Fruit fly (Drosophila melanogaster) whole organism: ENCODE results near the gene Ugt35E1.

ENCODE experiments used
- CG8478 ChIP-seq: fragments of >200 bp; optimal IDR thresholded peaks from 2 replicates; lab custom pipeline; 2018; ENCODE audit warnings: inconsistent platforms
- Dll ChIP-seq: fragments of >200 bp; optimal IDR thresholded peaks from 2 replicates; lab custom pipeline; 2017
- EcR ChIP-seq, 2 experiments: fragments of >200 bp; optimal IDR thresholded peaks; 2 replicates each; lab custom pipeline; 2017; ENCODE audit warnings: missing biosample characterization in 2 of 2, missing genetic modification characterization in 2 of 2, missing genetic modification reagents in 2 of 2
- pan ChIP-seq: fragments of >200 bp; optimal IDR thresholded peaks from 2 replicates; lab custom pipeline; 2017
- psq ChIP-seq: fragments of >200 bp; optimal IDR thresholded peaks from 2 replicates; lab custom pipeline; 2017
- usp ChIP-seq: fragments of >200 bp; optimal IDR thresholded peaks from 2 replicates; lab custom pipeline; 2017; ENCODE audit warnings: missing biosample characterization, missing genetic modification characterization, mixed read lengths

The Ugt35E1 gene

dm6 chr3R:11165974-11166373, at the start of gene Ugt35E1:
Gene Ugt35E1, minus strand, starts transcription at chr3R:11166074.
- TF ChIP-seq Dll (lab: Kevin White, UChicago) (no peak), psq (lab: Kevin White, UChicago) (no peak), CG8478 (no peak), EcR (GFP tag; optimal IDR thresholded peaks at IDR 0.05; lab: Kevin White, UChicago) (no peak), pan (lab: Kevin White, UChicago) (no peak), usp (GFP tag; lab: Kevin White, UChicago) (no peak)

dm6 chr3R:11214449-11214950, 48.6 kb upstream of the Ugt35E1 start, which contains the start of gene ZnT86D:
Gene ZnT86D, minus strand, starts transcription at chr3R:11214539.
- TF ChIP-seq usp (GFP tag; lab: Kevin White, UChicago): no peak
- TF ChIP-seq Dll (lab: Kevin White, UChicago): no peak
- no peak for TF ChIP-seq CG8478
- no peak for TF ChIP-seq psq (lab: Kevin White, UChicago)
- TF ChIP-seq EcR (GFP tag; optimal IDR thresholded peaks at IDR 0.05; lab: Kevin White, UChicago): no peak

dm6 chr3R:11211291-11212061, 45.6 kb upstream of the Ugt35E1 start:
- TF ChIP-seq usp (GFP tag; lab: Kevin White, UChicago) (no peak), CG8478 (no peak), EcR (GFP tag; optimal IDR thresholded peaks at IDR 0.05; lab: Kevin White, UChicago) (no peak), Dll (lab: Kevin White, UChicago) (no peak), pan (lab: Kevin White, UChicago) (no peak), psq (lab: Kevin White, UChicago) (no peak)

dm6 chr3R:11209801-11210402, 44.0 kb upstream of the Ugt35E1 start, which contains the start of the genes SdhC and Tctp:
Gene SdhC, minus strand, starts transcription at chr3R:11209849.
Gene Tctp, plus strand, starts transcription at chr3R:11210247.
- TF ChIP-seq pan (lab: Kevin White, UChicago): no peak
- no peak for TF ChIP-seq Dll (lab: Kevin White, UChicago)
- no peak for TF ChIP-seq CG8478
- no peak for TF ChIP-seq usp (GFP tag; lab: Kevin White, UChicago)
- no peak for TF ChIP-seq EcR (GFP tag; optimal IDR thresholded peaks at IDR 0.05; lab: Kevin White, UChicago)
- no peak for TF ChIP-seq psq (lab: Kevin White, UChicago)

- TF ChIP-seq EcR (GFP tag; optimal IDR thresholded peaks at IDR 0.05; lab: Kevin White, UChicago) (no peak), CG8478 (no peak), Dll (lab: Kevin White, UChicago) (no peak), pan (lab: Kevin White, UChicago) (no peak), psq (lab: Kevin White, UChicago) (no peak), usp (GFP tag; lab: Kevin White, UChicago) (no peak)
These were observed 43.0 kb upstream of the Ugt35E1 start for dm6 chr3R:11208766-11209331.

- TF ChIP-seq pan (lab: Kevin White, UChicago) (peak; percentile 88), Dll (lab: Kevin White, UChicago) (no peak), psq (lab: Kevin White, UChicago) (no peak)
These were observed 35.1 kb upstream of the Ugt35E1 start for dm6 chr3R:11200885-11201421.

- TF ChIP-seq pan (lab: Kevin White, UChicago) (no peak), EcR (GFP tag; optimal IDR thresholded peaks at IDR 0.05; lab: Kevin White, UChicago) (peak in 1 of 2 experiments; percentile 74)
These were observed 34.4 kb upstream of the Ugt35E1 start for dm6 chr3R:11200042-11200884.

- no peak for TF ChIP-seq CG8478
- no peak for TF ChIP-seq psq (lab: Kevin White, UChicago)
- TF ChIP-seq usp (GFP tag; lab: Kevin White, UChicago): no peak
- TF ChIP-seq pan (lab: Kevin White, UChicago): no peak
- no peak for TF ChIP-seq EcR (GFP tag; optimal IDR thresholded peaks at IDR 0.05; lab: Kevin White, UChicago)
- no peak for TF ChIP-seq Dll (lab: Kevin White, UChicago)
These were observed 33.5 kb upstream of the Ugt35E1 start for dm6 chr3R:11199227-11199835.

dm6 chr3R:11198062-11198472, 32.2 kb upstream of the Ugt35E1 start:
- TF ChIP-seq EcR (GFP tag; optimal IDR thresholded peaks at IDR 0.05; lab: Kevin White, UChicago): peak in 1 of 2 experiments; percentile 1
- TF ChIP-seq Dll (lab: Kevin White, UChicago): no peak

dm6 chr3R:11197389-11197716, 31.5 kb upstream of the Ugt35E1 start, which contains the start of gene cu:
Gene cu, plus strand, starts transcription at chr3R:11197592.
- TF ChIP-seq Dll (lab: Kevin White, UChicago): no peak
- no peak for TF ChIP-seq pan (lab: Kevin White, UChicago)
- no peak for TF ChIP-seq EcR (GFP tag; optimal IDR thresholded peaks at IDR 0.05; lab: Kevin White, UChicago)
- no peak for TF ChIP-seq psq (lab: Kevin White, UChicago)
- TF ChIP-seq CG8478: no peak
- no peak for TF ChIP-seq usp (GFP tag; lab: Kevin White, UChicago)
